Worm (Caenorhabditis elegans) whole organism, L3 larva: Measurements from ENCODE around the gene rpia-1.

Source experiments
- R02D3.7 ChIP-seq: fragments of 150-350 bp; optimal IDR thresholded peaks from 2 replicates; lab custom pipeline; 2014; ENCODE audit warnings: missing biosample characterization, missing genetic modification characterization
- ZK546.5 ChIP-seq: sonication (generic microtip); optimal IDR thresholded peaks from 2 replicates; lab custom pipeline; 2017; ENCODE audit warnings: missing biosample characterization, missing genetic modification characterization
- aly-2 ChIP-seq: fragments of 150-350 bp; optimal IDR thresholded peaks from 2 replicates; lab custom pipeline; 2014; ENCODE audit warnings: missing biosample characterization, missing genetic modification characterization
- ama-1 ChIP-seq: fragments of 150-350 bp; optimal IDR thresholded peaks from 2 replicates; lab custom pipeline; 2018
- ceh-16 ChIP-seq: sonication (generic microtip); optimal IDR thresholded peaks from 2 replicates; lab custom pipeline; 2017; ENCODE audit warnings: missing biosample characterization, missing genetic modification characterization
- ceh-28 ChIP-seq: fragments of 150-350 bp; optimal IDR thresholded peaks from 2 replicates; lab custom pipeline; 2014; ENCODE audit warnings: missing biosample characterization, missing genetic modification reagents, missing genetic modification characterization
- ceh-9 ChIP-seq: sonication (generic microtip); optimal IDR thresholded peaks from 2 replicates; lab custom pipeline; 2018; ENCODE audit warnings: missing biosample characterization, missing genetic modification characterization
- egl-27 ChIP-seq: sonication (generic microtip); optimal IDR thresholded peaks from 4 replicates; lab custom pipeline; 2017; ENCODE audit warnings: missing biosample characterization, missing genetic modification reagents, missing genetic modification characterization
- egl-5 ChIP-seq: fragments of 150-350 bp; optimal IDR thresholded peaks from 2 replicates; lab custom pipeline; 2017; ENCODE audit warnings: missing biosample characterization, missing genetic modification reagents, missing genetic modification characterization, inconsistent platforms
- elt-1 ChIP-seq: fragments of 150-350 bp; optimal IDR thresholded peaks from 2 replicates; lab custom pipeline; 2014; ENCODE audit warnings: missing biosample characterization, missing genetic modification characterization
- elt-2 ChIP-seq: sonication (generic microtip); optimal IDR thresholded peaks from 2 replicates; lab custom pipeline; 2016; ENCODE audit warnings: missing genetic modification reagents, mild to moderate bottlenecking, missing genetic modification characterization, missing compliant biosample characterization
- elt-3 ChIP-seq, 3 experiments: fragments of 150-350 bp in 1 of 3; sonication (generic microtip) in 2 of 3; optimal IDR thresholded peaks; 2 replicates in 2 of 3; 4 replicates in 1 of 3; lab custom pipeline; 2014 to 2017; ENCODE audit warnings: missing biosample characterization in 3 of 3, missing genetic modification characterization in 3 of 3
- eor-1 ChIP-seq, 2 experiments: fragments of 150-350 bp; optimal IDR thresholded peaks; 2 replicates each; lab custom pipeline; 2014 to 2018; ENCODE audit warnings: missing biosample characterization in 2 of 2, missing genetic modification characterization in 2 of 2
- fos-1 ChIP-seq: fragments of 150-350 bp; optimal IDR thresholded peaks from 2 replicates; lab custom pipeline; 2014; ENCODE audit warnings: missing biosample characterization, missing genetic modification characterization
- hmg-11 ChIP-seq: sonication (generic microtip); optimal IDR thresholded peaks from 2 replicates; lab custom pipeline; 2016; ENCODE audit warnings: missing genetic modification characterization, missing compliant biosample characterization
- lin-15B ChIP-seq: fragments of 150-350 bp; optimal IDR thresholded peaks from 2 replicates; lab custom pipeline; 2014; ENCODE audit warnings: missing biosample characterization, missing genetic modification characterization
- lsy-12 ChIP-seq: sonication (generic microtip); optimal IDR thresholded peaks from 2 replicates; lab custom pipeline; 2016; ENCODE audit warnings: mild to moderate bottlenecking, missing genetic modification characterization, missing compliant biosample characterization
- nfya-1 ChIP-seq: sonication (generic microtip); optimal IDR thresholded peaks from 2 replicates; lab custom pipeline; 2017; ENCODE audit warnings: missing genetic modification characterization, mild to moderate bottlenecking, missing compliant biosample characterization, antibody characterized with exemption, moderate library complexity; ENCODE audit not compliant: insufficient read depth
- nhr-23 ChIP-seq: fragments of 150-350 bp; optimal IDR thresholded peaks from 2 replicates; lab custom pipeline; 2014; ENCODE audit warnings: missing biosample characterization, missing genetic modification reagents, missing genetic modification characterization
- nhr-237 ChIP-seq: fragments of 150-350 bp; optimal IDR thresholded peaks from 2 replicates; lab custom pipeline; 2014; ENCODE audit warnings: missing biosample characterization, missing genetic modification characterization
- nhr-25 ChIP-seq: sonication (generic microtip); optimal IDR thresholded peaks from 2 replicates; lab custom pipeline; 2017; ENCODE audit warnings: missing biosample characterization, missing genetic modification characterization
- nhr-43 ChIP-seq: sonication (generic microtip); optimal IDR thresholded peaks from 2 replicates; lab custom pipeline; 2016; ENCODE audit warnings: mild to moderate bottlenecking, missing genetic modification characterization, missing compliant biosample characterization; ENCODE audit not compliant: poor library complexity, severe bottlenecking
- nhr-76 ChIP-seq: fragments of 150-350 bp; sonication (generic microtip); optimal IDR thresholded peaks from 5 replicates; lab custom pipeline; 2014; ENCODE audit warnings: missing biosample characterization, missing genetic modification characterization
- nhr-77 ChIP-seq: fragments of 150-350 bp; optimal IDR thresholded peaks from 2 replicates; lab custom pipeline; 2014; ENCODE audit warnings: missing biosample characterization, missing genetic modification characterization
- pha-4 ChIP-seq: fragments of 150-350 bp; optimal IDR thresholded peaks from 2 replicates; lab custom pipeline; 2014; ENCODE audit warnings: missing biosample characterization, missing genetic modification reagents, missing genetic modification characterization
- pqm-1 ChIP-seq: fragments of 150-350 bp; optimal IDR thresholded peaks from 2 replicates; lab custom pipeline; 2017; ENCODE audit warnings: missing biosample characterization, missing genetic modification characterization, inconsistent platforms
- sea-2 ChIP-seq: fragments of 150-350 bp; sonication (generic microtip); optimal IDR thresholded peaks from 4 replicates; lab custom pipeline; 2014; ENCODE audit warnings: missing biosample characterization, missing genetic modification reagents, missing genetic modification characterization
- skn-1 ChIP-seq: fragments of 150-350 bp; optimal IDR thresholded peaks from 2 replicates; lab custom pipeline; 2014; ENCODE audit warnings: missing biosample characterization, missing genetic modification characterization
- snpc-4 ChIP-seq: fragments of 150-350 bp; optimal IDR thresholded peaks from 2 replicates; lab custom pipeline; 2014; ENCODE audit warnings: missing biosample characterization, missing genetic modification characterization
- tbx-2 ChIP-seq: sonication (generic microtip); optimal IDR thresholded peaks from 2 replicates; lab custom pipeline; 2016; ENCODE audit warnings: mild to moderate bottlenecking, missing genetic modification characterization, missing compliant biosample characterization
- unc-62 ChIP-seq: fragments of 150-350 bp; sonication (generic microtip); optimal IDR thresholded peaks from 4 replicates; lab custom pipeline; 2014; ENCODE audit warnings: missing biosample characterization, missing genetic modification reagents, missing genetic modification characterization
- zag-1 ChIP-seq: fragments of 150-350 bp; optimal IDR thresholded peaks from 2 replicates; lab custom pipeline; 2014; ENCODE audit warnings: missing biosample characterization, missing genetic modification characterization
- ztf-4 ChIP-seq: fragments of 150-350 bp; optimal IDR thresholded peaks from 2 replicates; lab custom pipeline; 2014; ENCODE audit warnings: missing biosample characterization, missing genetic modification characterization

rpia-1 gene

DNA sequence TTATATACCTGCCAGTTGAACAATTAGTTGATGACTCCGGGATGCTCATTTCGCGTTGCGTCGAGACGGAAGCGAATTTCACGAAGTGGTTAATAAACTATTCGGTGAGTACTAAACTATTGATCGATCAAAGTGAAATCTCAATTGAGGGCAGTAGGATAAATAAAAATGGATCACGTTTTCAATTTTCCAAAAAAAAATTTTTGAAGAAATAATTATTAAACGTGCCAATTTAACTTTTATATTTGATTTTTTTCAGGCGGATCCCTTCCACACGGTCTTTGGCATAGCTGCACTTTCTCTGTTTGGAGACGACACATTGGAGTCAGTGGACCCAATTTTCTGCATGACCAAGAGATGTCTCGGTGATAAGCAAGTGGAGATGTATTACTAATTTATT is 13.1 kb downstream of the rpia-1 start, which contains the start of gene B0280.17:
Gene B0280.17, minus strand, starts transcription at position 101 of the 400 bp plus-strand sequence.
- no peak for TF ChIP-seq nhr-25 (tag; lab: Kevin White, UChicago)
- no peak for TF ChIP-seq tbx-2
- no peak for TF ChIP-seq nhr-237
- TF ChIP-seq ZK546.5 (tag; lab: Kevin White, UChicago) = no peak
- TF ChIP-seq elt-3 (tag; optimal IDR thresholded peaks at IDR 0.05; lab: Kevin White, UChicago) = no peak
- no peak for TF ChIP-seq egl-5 (tag; lab: Kevin White, UChicago)
- TF ChIP-seq unc-62 (GFP tag; lab: Kevin White, UChicago) = no peak
- no peak for TF ChIP-seq ceh-9 (tag; lab: Kevin White, UChicago)
- no peak for TF ChIP-seq hmg-11 (tag; lab: Kevin White, UChicago)
- TF ChIP-seq nhr-76 (tag; lab: Kevin White, UChicago) = no peak
- no peak for TF ChIP-seq fos-1 (tag; lab: Kevin White, UChicago)
- TF ChIP-seq nhr-77 = no peak
- TF ChIP-seq ztf-4 (tag; lab: Kevin White, UChicago) = no peak
- no peak for TF ChIP-seq zag-1 (tag; lab: Kevin White, UChicago)
- TF ChIP-seq nfya-1 (tag; lab: Kevin White, UChicago) = no peak
- TF ChIP-seq elt-2 (tag; lab: Kevin White, UChicago) = no peak
- no peak for TF ChIP-seq ama-1
- no peak for TF ChIP-seq R02D3.7 (tag; lab: Kevin White, UChicago)
- TF ChIP-seq pqm-1 (tag; lab: Kevin White, UChicago) = no peak
- TF ChIP-seq nhr-23 (tag; lab: Kevin White, UChicago) = no peak
- TF ChIP-seq, all 47 proteins: peak for 0

DNA sequence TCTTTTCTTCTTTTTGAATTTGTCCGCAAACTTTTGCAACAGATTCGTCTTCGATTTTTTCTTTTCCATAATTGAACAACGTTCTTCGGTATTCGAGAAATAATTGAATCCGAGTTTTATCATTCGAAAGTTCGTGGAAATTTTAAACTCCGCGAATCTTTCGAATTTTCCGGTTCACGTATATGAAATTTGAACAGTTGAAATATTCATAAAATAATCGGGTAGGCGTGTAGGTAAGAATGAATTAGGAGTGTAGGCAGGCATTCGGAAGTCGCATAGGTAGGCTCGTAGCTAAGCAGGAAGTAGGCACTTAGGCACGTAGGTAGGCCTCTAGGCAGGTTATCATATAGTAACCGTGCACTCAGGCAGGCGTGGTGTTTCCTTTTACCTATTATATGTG is 15.2 kb downstream of the rpia-1 start, which contains the start of gene B0280.11:
Gene B0280.11, minus strand, starts transcription at position 101 of the 400 bp plus-strand sequence.
- TF ChIP-seq zag-1 (tag; lab: Kevin White, UChicago) = no peak
- no peak for TF ChIP-seq egl-27
- TF ChIP-seq nhr-237 = no peak
- TF ChIP-seq, all 47 proteins: peak for 0

DNA sequence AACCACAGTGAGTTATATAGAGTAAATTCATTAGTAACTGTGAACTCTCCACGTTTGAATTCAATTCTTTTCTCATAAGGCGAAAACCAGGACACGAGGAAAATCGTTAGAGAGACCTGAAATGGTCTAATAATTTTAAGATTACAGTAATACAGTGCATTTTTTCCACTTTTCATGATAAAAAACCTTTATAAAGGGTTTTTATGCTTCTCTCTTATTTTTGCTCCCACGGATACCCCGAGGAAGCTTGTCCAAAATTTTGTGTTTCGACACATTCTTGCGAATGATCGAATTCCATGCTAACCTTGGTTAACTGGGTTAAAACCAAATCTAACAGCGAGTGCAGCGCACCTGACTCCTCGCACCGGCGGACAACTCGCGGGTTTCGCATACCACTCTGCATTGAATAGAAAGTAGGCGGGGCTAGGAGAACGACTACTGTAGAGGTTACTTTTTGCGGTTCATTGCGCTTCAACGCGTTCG is 17.3 kb downstream of the rpia-1 start:
- TF ChIP-seq nfya-1 (tag; lab: Kevin White, UChicago) (peak; percentile 72), pqm-1 (tag; lab: Kevin White, UChicago) (peak; percentile 4), zag-1 (tag; lab: Kevin White, UChicago) (no peak), sea-2 (GFP tag; lab: Kevin White, UChicago) (no peak), lsy-12 (tag; lab: Kevin White, UChicago) (peak; percentile 20), elt-2 (tag; lab: Kevin White, UChicago) (peak; percentile 17), tbx-2 (peak; percentile 11), nhr-25 (tag; lab: Kevin White, UChicago) (peak; percentile 70), snpc-4 (tag; lab: Kevin White, UChicago) (peak; percentile 96), eor-1 (tag; optimal IDR thresholded peaks at IDR 0.05; lab: Kevin White, UChicago) (no peak), nhr-43 (tag; lab: Kevin White, UChicago) (peak; percentile 43), ama-1 (peak; percentile 25), R02D3.7 (tag; lab: Kevin White, UChicago) (peak; percentile 31)

DNA sequence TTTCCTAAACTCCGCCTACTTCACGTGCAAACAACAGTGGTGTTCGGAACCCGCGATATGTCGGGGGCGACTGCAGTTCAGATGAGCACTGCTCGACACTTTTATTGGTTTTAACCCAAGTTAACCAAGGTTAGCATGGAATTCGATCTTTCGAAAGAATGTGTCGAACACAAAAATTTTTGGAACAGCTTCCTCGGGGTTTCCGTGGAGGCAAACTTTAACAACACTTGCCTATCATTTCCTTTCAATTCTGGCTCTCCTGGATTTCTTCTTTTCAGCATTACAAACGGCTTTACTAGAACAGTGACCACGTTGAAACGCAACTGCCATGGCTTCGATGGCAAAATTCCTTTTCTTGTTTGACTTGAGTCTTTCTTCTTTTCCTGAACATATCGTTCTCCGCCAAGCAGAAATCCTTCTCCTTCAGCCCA is 18.4 kb downstream of the rpia-1 start:
- TF ChIP-seq lsy-12 (tag; lab: Kevin White, UChicago) = peak; percentile 55
- TF ChIP-seq elt-1 (tag; lab: Kevin White, UChicago) = no peak
- peak; percentile 80 for TF ChIP-seq elt-2 (tag; lab: Kevin White, UChicago)
- peak; percentile 78 for TF ChIP-seq egl-27
- peak; percentile 62 for TF ChIP-seq pqm-1 (tag; lab: Kevin White, UChicago)
- TF ChIP-seq ama-1 = peak; percentile 91
- TF ChIP-seq skn-1 (tag; lab: Kevin White, UChicago) = peak; percentile 36
- TF ChIP-seq R02D3.7 (tag; lab: Kevin White, UChicago) = peak; percentile 31
- TF ChIP-seq ceh-28 (tag; lab: Kevin White, UChicago) = peak; percentile 42
- no peak for TF ChIP-seq ceh-16
- peak; percentile 61 for TF ChIP-seq nfya-1 (tag; lab: Kevin White, UChicago)
- TF ChIP-seq nhr-77 = peak; percentile 62
- no peak for TF ChIP-seq sea-2 (GFP tag; lab: Kevin White, UChicago)
- peak in 1 of 3 experiments; percentile 3 for TF ChIP-seq elt-3 (tag; optimal IDR thresholded peaks at IDR 0.05; lab: Kevin White, UChicago)
- no peak for TF ChIP-seq aly-2 (tag; lab: Kevin White, UChicago)
- TF ChIP-seq pha-4 (tag; lab: Kevin White, UChicago) = peak; percentile 51
- no peak for TF ChIP-seq eor-1 (tag; optimal IDR thresholded peaks at IDR 0.05; lab: Kevin White, UChicago)
- peak; percentile 98 for TF ChIP-seq snpc-4 (tag; lab: Kevin White, UChicago)
- TF ChIP-seq lin-15B (tag; lab: Kevin White, UChicago) = peak; percentile 8
